Fruit fly (Drosophila melanogaster) ovary, adult (tissue): ENCODE measurements around the gene cutlet.

Source experiments
- CG17801 ChIP-seq: fragments of 200-800 bp; optimal IDR thresholded peaks from 2 replicates; lab custom pipeline; 2019; ENCODE audit warnings: missing biosample characterization, mild to moderate bottlenecking, missing genetic modification characterization, moderate library complexity; ENCODE audit not compliant: partially characterized antibody

The cutlet gene

dm6 chr2L:3706963-3707362 lies 4.6 kb downstream of the cutlet start, which contains the start of gene CG31777:
Gene CG31777 (minus strand): TSS chr2L:3707063.
- no peak for TF ChIP-seq CG17801 (GFP tag; lab: Kevin White, UChicago)

- TF ChIP-seq CG17801 (GFP tag; lab: Kevin White, UChicago): no peak
These were observed 6.1 kb downstream of the cutlet start, which contains the start of gene CG31778 for dm6 chr2L:3705438-3705921. Gene CG31778 (minus strand): TSS chr2L:3705488.

- no peak for TF ChIP-seq CG17801 (GFP tag; lab: Kevin White, UChicago)
These were observed 8.3 kb downstream of the cutlet start, which contains the start of gene CG2816 for dm6 chr2L:3703260-3703659. Gene CG2816 (plus strand): TSS chr2L:3703659.

dm6 chr2L:3701526-3701925 lies 10.0 kb downstream of the cutlet start, which contains the start of gene CG43145:
Gene CG43145 (plus strand): TSS chr2L:3701826.
- no peak for TF ChIP-seq CG17801 (GFP tag; lab: Kevin White, UChicago)

- no peak for TF ChIP-seq CG17801 (GFP tag; lab: Kevin White, UChicago)
These were observed 10.6 kb downstream of the cutlet start, which contains the start of gene CG42467 for dm6 chr2L:3700990-3701389. Gene CG42467 (plus strand): TSS chr2L:3701290.

- TF ChIP-seq CG17801 (GFP tag; lab: Kevin White, UChicago): no peak
These were observed 11.2 kb downstream of the cutlet start, which contains the start of gene Sfp24C1 for dm6 chr2L:3700374-3700773. Gene Sfp24C1 (plus strand): TSS chr2L:3700674.

dm6 chr2L:3699895-3700294 lies 11.7 kb downstream of the cutlet start, which contains the start of gene CG42465:
Gene CG42465 (plus strand): TSS chr2L:3700195.
- no peak for TF ChIP-seq CG17801 (GFP tag; lab: Kevin White, UChicago)

dm6 chr2L:3698992-3699514 lies 12.5 kb downstream of the cutlet start, which contains the start of the genes CG10031 and CG42464:
Gene CG10031 (minus strand): TSS chr2L:3699092.
Gene CG42464 (plus strand): TSS chr2L:3699464.
- TF ChIP-seq CG17801 (GFP tag; lab: Kevin White, UChicago): no peak

- no peak for TF ChIP-seq CG17801 (GFP tag; lab: Kevin White, UChicago)
These were observed 13.8 kb downstream of the cutlet start, which contains the start of gene CG3604 for dm6 chr2L:3697772-3698171. Gene CG3604 (minus strand): TSS chr2L:3697872.

- no peak for TF ChIP-seq CG17801 (GFP tag; lab: Kevin White, UChicago)
These were observed 15.1 kb downstream of the cutlet start, which contains the start of gene IM33 for dm6 chr2L:3696438-3696837. Gene IM33 (minus strand): TSS chr2L:3696658.

dm6 chr2L:3695361-3695818 lies 16.2 kb downstream of the cutlet start, which contains the start of gene CG16713:
Gene CG16713 (minus strand): TSS chr2L:3695411.
- TF ChIP-seq CG17801 (GFP tag; lab: Kevin White, UChicago): no peak

- TF ChIP-seq CG17801 (GFP tag; lab: Kevin White, UChicago): no peak
These were observed 16.6 kb downstream of the cutlet start, which contains the start of gene CG43165 for dm6 chr2L:3694920-3695319. Gene CG43165 (minus strand): TSS chr2L:3695020.

- TF ChIP-seq CG17801 (GFP tag; lab: Kevin White, UChicago): no peak
These were observed 17.7 kb downstream of the cutlet start, which contains the start of gene Acp24A4 for dm6 chr2L:3693805-3694204. Gene Acp24A4 (minus strand): TSS chr2L:3693905.

dm6 chr2L:3693082-3693481 lies 18.5 kb downstream of the cutlet start, which contains the start of gene CG3513:
Gene CG3513 (minus strand): TSS chr2L:3693182.
- TF ChIP-seq CG17801 (GFP tag; lab: Kevin White, UChicago): no peak

dm6 chr2L:3692466-3692865 lies 19.1 kb downstream of the cutlet start, which contains the start of gene CG16704:
Gene CG16704 (minus strand): TSS chr2L:3692587.
- no peak for TF ChIP-seq CG17801 (GFP tag; lab: Kevin White, UChicago)
